Worm (Caenorhabditis elegans) whole organism, early embryonic: ENCODE measurements around the gene gst-22.

Source experiments
- B0310.2 ChIP-seq: sonication (generic microtip); optimal IDR thresholded peaks from 2 replicates; lab custom pipeline; 2016; ENCODE audit warnings: mild to moderate bottlenecking, missing genetic modification characterization, missing compliant biosample characterization
- ama-1 ChIP-seq: fragments of 150-350 bp; optimal IDR thresholded peaks from 2 replicates; lab custom pipeline; 2014
- hmg-4 ChIP-seq: fragments of 200-800 bp; sonication (Bioruptor generic); optimal IDR thresholded peaks from 2 replicates; lab custom pipeline; 2018; ENCODE audit warnings: mild to moderate bottlenecking, missing genetic modification characterization, missing compliant biosample characterization
- tbx-37 ChIP-seq: fragments of 200-800 bp; sonication (Bioruptor generic); conservative IDR thresholded peaks from 2 replicates; pipeline ENCODE4 v1.3.6; 2022; ENCODE audit warnings: missing genetic modification reagents, missing genetic modification characterization, missing compliant biosample characterization

ce11 chrV:16244078-16244477, 12.0 kb upstream of the gst-22 start, which contains the start of gene srh-104:
- no peak for TF ChIP-seq B0310.2 (tag; lab: Kevin White, UChicago)
- no peak for TF ChIP-seq ama-1 (lab: Kevin White, UChicago)
- no peak for TF ChIP-seq hmg-4 (GFP tag; lab: Kevin White, UChicago)
- TF ChIP-seq tbx-37 (GFP tag; lab: Robert Waterston, UW), result no peak
